Worm (Caenorhabditis elegans): ENCODE results near the gene Y51H4A.1.
"Not testable (repeated sequence)": the region's sequence is repeated elsewhere in the genome, so short reads cannot be mapped to it uniquely, and the experiment has no call there.

Y51H4A.1 gene

ce11 chrIV:16483273-16484204, 6.4 kb upstream of the Y51H4A.1 start:
- no peak for TF ChIP-seq lin-13 (tag; optimal IDR thresholded peaks at IDR 0.05)
- TF ChIP-seq mep-1 (tag; optimal IDR thresholded peaks at IDR 0.05), result no peak
- no peak for TF ChIP-seq nhr-12 (tag; optimal IDR thresholded peaks at IDR 0.05)
- no peak for TF ChIP-seq M03D4.4 (tag; optimal IDR thresholded peaks at IDR 0.05)

- TF ChIP-seq cnd-1 (tag; optimal IDR thresholded peaks at IDR 0.05) (no peak), mls-2 (tag; optimal IDR thresholded peaks at IDR 0.05) (no peak), flh-1 (GFP tag; optimal IDR thresholded peaks at IDR 0.05) (no peak), M03D4.4 (tag; optimal IDR thresholded peaks at IDR 0.05) (no peak), ztf-11 (tag; optimal IDR thresholded peaks at IDR 0.05) (no peak), zip-8 (tag; optimal IDR thresholded peaks at IDR 0.05) (no peak), bed-3 (GFP tag; optimal IDR thresholded peaks at IDR 0.05) (no peak), unc-62 (GFP tag; optimal IDR thresholded peaks at IDR 0.05) (no peak), pha-4 (tag; optimal IDR thresholded peaks at IDR 0.05) (no peak), lsy-2 (tag; optimal IDR thresholded peaks at IDR 0.05) (no peak), ham-2 (GFP tag; optimal IDR thresholded peaks at IDR 0.05) (no peak), nhr-237 (tag; optimal IDR thresholded peaks at IDR 0.05) (no peak), nhr-76 (tag; optimal IDR thresholded peaks at IDR 0.05) (no peak), ceh-43 (GFP tag; optimal IDR thresholded peaks at IDR 0.05) (no peak), tbx-8 (GFP tag; optimal IDR thresholded peaks at IDR 0.05) (no peak), sem-2 (GFP tag; optimal IDR thresholded peaks at IDR 0.05) (no peak), ces-1 (GFP tag; optimal IDR thresholded peaks at IDR 0.05) (no peak), drap-1 (GFP tag; optimal IDR thresholded peaks at IDR 0.05) (no peak), ceh-83 (GFP tag; optimal IDR thresholded peaks at IDR 0.05) (no peak), unc-120 (tag; optimal IDR thresholded peaks at IDR 0.05; ENCODE audit: poor library complexity, severe bottlenecking) (no peak)
Observed at ce11 chrIV:16482790-16483189, 5.7 kb upstream of the Y51H4A.1 start.

- TF ChIP-seq unc-120 (tag; optimal IDR thresholded peaks at IDR 0.05; ENCODE audit: poor library complexity, severe bottlenecking); zip-8 (tag; optimal IDR thresholded peaks at IDR 0.05); mab-5 (tag; optimal IDR thresholded peaks at IDR 0.05): not testable (repeated sequence)
Observed at ce11 chrIV:16480888-16481287, 3.8 kb upstream of the Y51H4A.1 start, which contains the start of gene Y51H4A.938. Y51H4A.938 (plus strand) TSS chrIV:16481188.

ce11 chrIV:16476081-16476480, 1.0 kb downstream of the Y51H4A.1 start:
- TF ChIP-seq sem-2 (GFP tag; optimal IDR thresholded peaks at IDR 0.05), result no peak
- TF ChIP-seq ces-1 (GFP tag; optimal IDR thresholded peaks at IDR 0.05), result peak; percentile 87

ce11 chrIV:16471569-16471968, 5.5 kb downstream of the Y51H4A.1 start:
- TF ChIP-seq tbx-8 (GFP tag; optimal IDR thresholded peaks at IDR 0.05), result no peak
- no peak for TF ChIP-seq sem-2 (GFP tag; optimal IDR thresholded peaks at IDR 0.05)
- no peak for TF ChIP-seq sptf-1 (tag; optimal IDR thresholded peaks at IDR 0.05)
- TF ChIP-seq ceh-43 (GFP tag; optimal IDR thresholded peaks at IDR 0.05), result no peak
- TF ChIP-seq lsy-2 (tag; optimal IDR thresholded peaks at IDR 0.05), result no peak
- TF ChIP-seq M03D4.4 (tag; optimal IDR thresholded peaks at IDR 0.05), result no peak
- no peak for TF ChIP-seq bed-3 (GFP tag; optimal IDR thresholded peaks at IDR 0.05)
- no peak for TF ChIP-seq lin-32 (GFP tag; optimal IDR thresholded peaks at IDR 0.05)
- TF ChIP-seq ceh-39 (tag; optimal IDR thresholded peaks at IDR 0.05), result no peak
- no peak for TF ChIP-seq nhr-237 (tag; optimal IDR thresholded peaks at IDR 0.05)
- TF ChIP-seq blmp-1 (tag; optimal IDR thresholded peaks at IDR 0.05), result no peak
- no peak for TF ChIP-seq ham-2 (GFP tag; optimal IDR thresholded peaks at IDR 0.05)
- TF ChIP-seq cnd-1 (tag; optimal IDR thresholded peaks at IDR 0.05), result no peak
- no peak for TF ChIP-seq mep-1 (tag; optimal IDR thresholded peaks at IDR 0.05)
- no peak for TF ChIP-seq unc-62 (GFP tag; optimal IDR thresholded peaks at IDR 0.05)

- TF ChIP-seq ces-1 (GFP tag; optimal IDR thresholded peaks at IDR 0.05); sem-2 (GFP tag; optimal IDR thresholded peaks at IDR 0.05); hlh-1 (tag; optimal IDR thresholded peaks at IDR 0.05): not testable (repeated sequence)
Observed at ce11 chrIV:16470888-16471287, 6.2 kb downstream of the Y51H4A.1 start, which contains the start of gene VY10G11R.1. VY10G11R.1 (minus strand) TSS chrIV:16470988.

Measured in whole organism, mixed stage, embryonic.